Worm (Caenorhabditis elegans) whole organism, late embryonic: ENCODE data around the gene sfxn-2.

Source experiments
- C08G9.2 ChIP-seq: sonication (generic microtip); optimal IDR thresholded peaks from 2 replicates; lab custom pipeline; 2016; ENCODE audit warnings: mild to moderate bottlenecking, missing genetic modification characterization, moderate library complexity, missing compliant biosample characterization
- C38D4.7 ChIP-seq: fragments of 200-800 bp; sonication (Bioruptor generic); optimal IDR thresholded peaks from 2 replicates; lab custom pipeline; 2018; ENCODE audit warnings: mild to moderate bottlenecking, missing genetic modification characterization, moderate library complexity, missing compliant biosample characterization
- F13H6.1 ChIP-seq: sonication (generic microtip); optimal IDR thresholded peaks from 2 replicates; lab custom pipeline; 2016; ENCODE audit warnings: missing genetic modification characterization, missing compliant biosample characterization
- Y22D7AL.16 ChIP-seq: sonication (generic microtip); optimal IDR thresholded peaks from 2 replicates; lab custom pipeline; 2016; ENCODE audit warnings: missing genetic modification characterization, missing compliant biosample characterization
- ama-1 ChIP-seq: fragments of 150-350 bp; optimal IDR thresholded peaks from 2 replicates; lab custom pipeline; 2014
- ceh-14 ChIP-seq: sonication (generic microtip); optimal IDR thresholded peaks from 2 replicates; lab custom pipeline; 2016; ENCODE audit warnings: missing genotype, missing genetic modification characterization, missing compliant biosample characterization
- ceh-19 ChIP-seq: fragments of 200-800 bp; sonication (Bioruptor generic); optimal IDR thresholded peaks from 2 replicates; lab custom pipeline; 2018; ENCODE audit warnings: mild to moderate bottlenecking, missing genetic modification characterization, missing compliant biosample characterization
- ceh-2 ChIP-seq: sonication (generic microtip); optimal IDR thresholded peaks from 2 replicates; lab custom pipeline; 2016; ENCODE audit warnings: missing genotype, missing genetic modification characterization, missing compliant biosample characterization
- ceh-24 ChIP-seq: sonication (generic microtip); optimal IDR thresholded peaks from 2 replicates; lab custom pipeline; 2016; ENCODE audit warnings: mild to moderate bottlenecking, missing genetic modification characterization, missing compliant biosample characterization
- ceh-30 ChIP-seq: fragments of 150-350 bp; optimal IDR thresholded peaks from 2 replicates; lab custom pipeline; 2014; ENCODE audit warnings: missing biosample characterization, missing genetic modification characterization
- ceh-31 ChIP-seq: sonication (generic microtip); optimal IDR thresholded peaks from 2 replicates; lab custom pipeline; 2016; ENCODE audit warnings: missing genetic modification characterization, missing compliant biosample characterization
- ceh-45 ChIP-seq: fragments of 200-800 bp; sonication (Bioruptor generic); IDR thresholded peaks from 2 replicates; pipeline ENCODE4 v1.3.6; 2022; ENCODE audit warnings: missing genetic modification reagents, missing genetic modification characterization, missing compliant biosample characterization
- ceh-6 ChIP-seq: fragments of 200-800 bp; sonication (Bioruptor generic); optimal IDR thresholded peaks from 2 replicates; lab custom pipeline; 2018; ENCODE audit warnings: mild to moderate bottlenecking, missing genetic modification characterization, missing compliant biosample characterization
- che-1 ChIP-seq: sonication (generic microtip); optimal IDR thresholded peaks from 2 replicates; lab custom pipeline; 2016; ENCODE audit warnings: mild to moderate bottlenecking, missing genetic modification characterization, missing compliant biosample characterization
- dmd-4 ChIP-seq: sonication (generic microtip); optimal IDR thresholded peaks from 2 replicates; lab custom pipeline; 2016; ENCODE audit warnings: borderline replicate concordance, missing genetic modification characterization, missing compliant biosample characterization
- elt-2 ChIP-seq: sonication (generic microtip); optimal IDR thresholded peaks from 2 replicates; lab custom pipeline; 2016; ENCODE audit warnings: missing genetic modification reagents, missing genetic modification characterization, missing compliant biosample characterization
- elt-4 ChIP-seq: sonication (generic microtip); optimal IDR thresholded peaks from 2 replicates; lab custom pipeline; 2016; ENCODE audit warnings: missing genetic modification characterization, missing compliant biosample characterization
- fkh-10 ChIP-seq: fragments of 150-350 bp; optimal IDR thresholded peaks from 2 replicates; lab custom pipeline; 2014; ENCODE audit warnings: missing biosample characterization, missing genetic modification reagents, missing genetic modification characterization
- fkh-6 ChIP-seq: sonication (generic microtip); optimal IDR thresholded peaks from 2 replicates; lab custom pipeline; 2016; ENCODE audit warnings: missing genetic modification characterization, missing compliant biosample characterization
- gmeb-2 ChIP-seq: sonication (generic microtip); optimal IDR thresholded peaks from 2 replicates; lab custom pipeline; 2016; ENCODE audit warnings: missing genetic modification characterization, inconsistent platforms, missing compliant biosample characterization
- hlh-13 ChIP-seq: fragments of 200-800 bp; sonication (Bioruptor generic); optimal IDR thresholded peaks from 2 replicates; lab custom pipeline; 2018; ENCODE audit warnings: mild to moderate bottlenecking, missing genetic modification characterization, missing compliant biosample characterization
- hlh-30 ChIP-seq: sonication (generic microtip); optimal IDR thresholded peaks from 2 replicates; lab custom pipeline; 2017; ENCODE audit warnings: antibody characterized with exemption, missing genetic modification characterization, missing compliant biosample characterization; ENCODE audit not compliant: insufficient read depth
- lim-6 ChIP-seq: sonication (generic microtip); optimal IDR thresholded peaks from 2 replicates; lab custom pipeline; 2016; ENCODE audit warnings: missing genetic modification characterization, missing compliant biosample characterization
- mec-3 ChIP-seq: sonication (generic microtip); optimal IDR thresholded peaks from 2 replicates; lab custom pipeline; 2016; ENCODE audit warnings: borderline replicate concordance, missing genetic modification characterization, missing compliant biosample characterization
- nfya-1 ChIP-seq: sonication (generic microtip); optimal IDR thresholded peaks from 2 replicates; lab custom pipeline; 2017; ENCODE audit warnings: missing genetic modification characterization, mild to moderate bottlenecking, missing compliant biosample characterization, antibody characterized with exemption, moderate library complexity
- nhr-11 ChIP-seq: fragments of 150-350 bp; optimal IDR thresholded peaks from 2 replicates; lab custom pipeline; 2014; ENCODE audit warnings: missing biosample characterization, missing genetic modification characterization
- npax-4 ChIP-seq: sonication (generic microtip); optimal IDR thresholded peaks from 2 replicates; lab custom pipeline; 2016; ENCODE audit warnings: missing genetic modification characterization, missing compliant biosample characterization
- odd-2 ChIP-seq: sonication (generic microtip); optimal IDR thresholded peaks from 2 replicates; lab custom pipeline; 2017; ENCODE audit warnings: antibody characterized with exemption, mild to moderate bottlenecking, missing genetic modification characterization, missing compliant biosample characterization
- pax-1 ChIP-seq: fragments of 150-350 bp; optimal IDR thresholded peaks from 2 replicates; lab custom pipeline; 2014; ENCODE audit warnings: missing biosample characterization, missing genetic modification characterization
- pha-2 ChIP-seq: sonication (generic microtip); optimal IDR thresholded peaks from 2 replicates; lab custom pipeline; 2017; ENCODE audit warnings: mild to moderate bottlenecking, missing genetic modification characterization, missing compliant biosample characterization
- pros-1 ChIP-seq: fragments of 150-350 bp; optimal IDR thresholded peaks from 2 replicates; lab custom pipeline; 2014; ENCODE audit warnings: missing biosample characterization, missing genetic modification reagents, missing genetic modification characterization
- sdc-2 ChIP-seq: sonication (generic microtip); optimal IDR thresholded peaks from 2 replicates; lab custom pipeline; 2016; ENCODE audit warnings: missing genotype, missing genetic modification characterization, missing compliant biosample characterization
- syd-9 ChIP-seq: sonication (generic microtip); optimal IDR thresholded peaks from 2 replicates; lab custom pipeline; 2016; ENCODE audit warnings: mild to moderate bottlenecking, missing genetic modification characterization, moderate library complexity, missing compliant biosample characterization
- tbx-2 ChIP-seq: sonication (generic microtip); optimal IDR thresholded peaks from 2 replicates; lab custom pipeline; 2016; ENCODE audit warnings: missing genetic modification characterization, missing compliant biosample characterization
- tbx-7 ChIP-seq: sonication (generic microtip); optimal IDR thresholded peaks from 2 replicates; lab custom pipeline; 2016; ENCODE audit warnings: missing genotype, missing genetic modification characterization, missing compliant biosample characterization
- ttx-3 ChIP-seq: sonication (generic microtip); optimal IDR thresholded peaks from 2 replicates; lab custom pipeline; 2016; ENCODE audit warnings: missing genetic modification reagents, missing genetic modification characterization, missing compliant biosample characterization
- unc-3 ChIP-seq, 2 experiments: fragments of 200-800 bp in 1 of 2; sonication (Bioruptor generic) in 1 of 2; sonication (generic microtip) in 1 of 2; conservative IDR thresholded peaks in 1 of 2; optimal IDR thresholded peaks in 1 of 2; 2 replicates each; pipeline versions ENCODE4 v1.3.6 to Lab custom; 2016 to 2022; ENCODE audit warnings: missing compliant biosample characterization in 2 of 2, missing genetic modification characterization in 2 of 2, missing genetic modification reagents in 1 of 2
- unc-55 ChIP-seq: sonication (generic microtip); optimal IDR thresholded peaks from 2 replicates; lab custom pipeline; 2017; ENCODE audit warnings: missing biosample characterization, missing genetic modification reagents, missing genetic modification characterization
- zip-5 ChIP-seq: sonication (generic microtip); optimal IDR thresholded peaks from 2 replicates; lab custom pipeline; 2016; ENCODE audit warnings: missing genetic modification characterization, missing compliant biosample characterization

The sfxn-2 gene

ce11 chrX:7989155-7989554 is 31.1 kb upstream of the sfxn-2 start:
- TF ChIP-seq unc-3 (GFP tag; conservative IDR thresholded peaks at IDR 0.05; lab: Robert Waterston, UW) (no peak), unc-3 (tag; optimal IDR thresholded peaks at IDR 0.05; lab: Kevin White, UChicago) (no peak), hlh-30 (tag; lab: Kevin White, UChicago) (no peak), dmd-4 (tag; lab: Kevin White, UChicago) (no peak), ttx-3 (tag; lab: Kevin White, UChicago) (no peak), sdc-2 (tag; lab: Kevin White, UChicago) (no peak), ceh-24 (tag; lab: Kevin White, UChicago) (no peak), fkh-6 (no peak), pax-1 (no peak), ceh-2 (tag; lab: Kevin White, UChicago) (no peak), ama-1 (no peak)

DNA sequence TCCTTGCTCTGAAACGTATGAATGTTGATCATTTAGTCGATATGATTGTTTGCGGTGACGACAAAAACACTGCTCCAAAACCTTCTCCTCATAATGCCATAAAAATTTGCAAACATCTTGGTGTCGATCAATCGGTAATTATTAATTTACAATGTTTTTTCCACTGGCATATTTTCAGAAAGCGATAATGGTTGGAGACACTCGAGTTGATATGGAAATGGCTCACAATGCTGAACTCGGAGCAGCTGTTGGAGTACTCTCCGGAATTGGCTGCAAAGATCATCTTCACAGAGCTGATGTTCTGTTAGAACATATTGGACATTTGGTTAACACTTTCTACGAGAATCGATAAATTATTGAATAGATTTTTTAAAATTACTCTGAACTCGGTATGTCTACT is 30.4 kb upstream of the sfxn-2 start:
- TF ChIP-seq ceh-45 (GFP tag; lab: Robert Waterston, UW) (no peak), ceh-31 (tag; lab: Kevin White, UChicago) (no peak), hlh-30 (tag; lab: Kevin White, UChicago) (no peak), syd-9 (no peak), ceh-2 (tag; lab: Kevin White, UChicago) (no peak), nfya-1 (no peak), fkh-10 (no peak), F13H6.1 (tag; lab: Kevin White, UChicago) (no peak), nhr-11 (tag; lab: Kevin White, UChicago) (no peak), hlh-13 (GFP tag; lab: Kevin White, UChicago) (no peak)

DNA sequence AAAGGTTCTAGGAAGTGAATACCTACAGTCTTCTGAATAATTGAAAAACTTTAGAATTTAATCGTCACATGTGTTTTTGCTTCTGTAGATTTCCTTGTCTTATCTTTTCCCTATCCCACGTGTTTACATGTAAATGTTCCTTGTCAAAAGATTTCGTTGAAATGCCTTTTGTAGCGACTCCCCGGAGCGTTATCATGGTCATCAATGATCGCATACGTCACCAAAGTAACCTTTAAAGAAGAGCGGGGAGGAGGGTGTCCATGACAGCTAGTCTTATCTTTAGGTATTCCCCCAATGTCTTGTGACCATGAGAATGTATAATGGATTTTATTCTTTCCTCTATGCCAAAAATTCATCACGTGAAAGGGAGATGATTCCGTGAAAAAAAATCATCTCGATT is 28.8 kb upstream of the sfxn-2 start:
- TF ChIP-seq C38D4.7 (GFP tag; lab: Kevin White, UChicago) (no peak), elt-2 (tag; lab: Kevin White, UChicago) (peak; percentile 52), hlh-30 (tag; lab: Kevin White, UChicago) (peak; percentile 33), che-1 (tag; lab: Kevin White, UChicago) (no peak), Y22D7AL.16 (no peak)

DNA sequence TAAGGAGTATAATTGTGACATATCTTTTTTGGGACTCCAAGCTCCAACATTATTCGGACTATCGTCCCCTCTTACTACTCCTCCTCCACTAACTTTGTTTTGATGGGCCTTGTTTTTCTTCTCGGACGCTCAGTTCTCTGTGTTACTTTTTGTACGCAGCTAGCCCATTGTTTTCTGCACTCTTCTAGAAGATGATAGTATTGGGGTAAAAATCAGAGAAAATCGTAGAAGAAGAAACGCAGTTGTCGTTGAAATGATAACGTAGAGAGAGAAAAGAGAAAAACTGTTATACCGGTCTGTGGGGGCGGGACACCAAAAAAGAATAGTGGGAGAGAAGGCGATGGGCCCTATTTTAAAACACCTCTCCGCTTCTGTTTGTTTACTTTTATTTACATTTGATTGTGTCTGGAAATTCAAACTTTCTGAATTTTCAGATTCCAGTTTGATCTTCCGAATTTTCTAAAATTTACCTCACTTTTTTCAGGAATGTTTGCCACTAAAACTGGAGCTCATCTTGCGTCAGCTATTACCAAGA is 27.5 kb upstream of the sfxn-2 start, which contains the start of gene F45E1.4:
TSS of gene F45E1.4 (plus strand) at position 485 of the 535 bp plus-strand sequence.
- TF ChIP-seq odd-2 (tag; lab: Kevin White, UChicago) (peak; percentile 13), zip-5 (tag; lab: Kevin White, UChicago) (no peak)

DNA sequence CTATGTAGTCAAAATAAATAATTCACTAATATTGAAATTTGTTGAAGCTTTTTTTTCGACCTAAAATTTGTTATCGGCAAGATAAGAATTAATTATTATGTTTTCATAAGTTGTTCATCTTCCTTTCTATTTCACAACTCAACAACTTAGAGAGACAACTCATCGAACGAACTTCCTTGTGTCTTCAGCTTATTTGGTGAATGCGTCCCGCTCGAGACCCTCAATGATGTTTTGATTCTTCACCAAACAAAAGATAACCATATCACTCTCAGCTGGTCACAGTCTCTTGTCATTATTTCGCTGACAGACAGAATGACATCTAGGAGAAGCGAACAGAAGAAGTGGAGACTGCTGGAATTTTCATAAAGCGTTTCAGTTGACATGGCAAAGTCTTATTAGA is 26.6 kb upstream of the sfxn-2 start:
- TF ChIP-seq tbx-2 (tag; lab: Kevin White, UChicago) (no peak), hlh-13 (GFP tag; lab: Kevin White, UChicago) (no peak), ceh-19 (GFP tag; lab: Kevin White, UChicago) (no peak), mec-3 (tag; lab: Kevin White, UChicago) (no peak), syd-9 (no peak), lim-6 (no peak), pros-1 (tag; lab: Kevin White, UChicago) (no peak), ceh-14 (tag; lab: Kevin White, UChicago) (no peak), ceh-6 (GFP tag; lab: Kevin White, UChicago) (no peak), nfya-1 (no peak), unc-55 (GFP tag; lab: Kevin White, UChicago) (no peak), npax-4 (no peak), C08G9.2 (tag; lab: Kevin White, UChicago) (no peak), ceh-30 (tag; lab: Kevin White, UChicago) (no peak), hlh-30 (tag; lab: Kevin White, UChicago) (no peak), elt-4 (no peak), pha-2 (tag; lab: Kevin White, UChicago) (no peak), tbx-7 (tag; lab: Kevin White, UChicago) (no peak), gmeb-2 (tag; lab: Kevin White, UChicago) (no peak), che-1 (tag; lab: Kevin White, UChicago) (no peak)
- TF ChIP-seq, all 69 proteins: peak for 0
